Worm (Caenorhabditis elegans) whole organism, L3 larva: ENCODE measurements around the gene R13A1.3.

Source experiments
- R02D3.7 ChIP-seq: fragments of 150-350 bp; optimal IDR thresholded peaks from 2 replicates; lab custom pipeline; 2014; ENCODE audit warnings: missing biosample characterization, missing genetic modification characterization
- aly-2 ChIP-seq: fragments of 150-350 bp; optimal IDR thresholded peaks from 2 replicates; lab custom pipeline; 2014; ENCODE audit warnings: missing biosample characterization, missing genetic modification characterization
- ama-1 ChIP-seq: fragments of 150-350 bp; optimal IDR thresholded peaks from 2 replicates; lab custom pipeline; 2018
- ceh-16 ChIP-seq: sonication (generic microtip); optimal IDR thresholded peaks from 2 replicates; lab custom pipeline; 2017; ENCODE audit warnings: missing biosample characterization, missing genetic modification characterization
- ceh-82 ChIP-seq: fragments of 150-350 bp; optimal IDR thresholded peaks from 2 replicates; lab custom pipeline; 2014; ENCODE audit warnings: missing biosample characterization, missing genetic modification characterization
- ceh-9 ChIP-seq: sonication (generic microtip); optimal IDR thresholded peaks from 2 replicates; lab custom pipeline; 2018; ENCODE audit warnings: missing biosample characterization, missing genetic modification characterization
- daf-12 ChIP-seq: fragments of 150-350 bp; optimal IDR thresholded peaks from 2 replicates; lab custom pipeline; 2014; ENCODE audit warnings: missing biosample characterization, missing genetic modification reagents, missing genetic modification characterization
- elt-1 ChIP-seq: fragments of 150-350 bp; optimal IDR thresholded peaks from 2 replicates; lab custom pipeline; 2014; ENCODE audit warnings: missing biosample characterization, missing genetic modification characterization
- elt-2 ChIP-seq: sonication (generic microtip); optimal IDR thresholded peaks from 2 replicates; lab custom pipeline; 2016; ENCODE audit warnings: missing genetic modification reagents, mild to moderate bottlenecking, missing genetic modification characterization, missing compliant biosample characterization
- eor-1 ChIP-seq, 2 experiments: fragments of 150-350 bp; optimal IDR thresholded peaks; 2 replicates each; lab custom pipeline; 2014 to 2018; ENCODE audit warnings: missing biosample characterization in 2 of 2, missing genetic modification characterization in 2 of 2
- fkh-10 ChIP-seq: sonication (generic microtip); optimal IDR thresholded peaks from 2 replicates; lab custom pipeline; 2017; ENCODE audit warnings: missing biosample characterization, missing genetic modification reagents, missing genetic modification characterization
- fkh-2 ChIP-seq: fragments of 150-350 bp; optimal IDR thresholded peaks from 2 replicates; lab custom pipeline; 2014; ENCODE audit warnings: missing biosample characterization, missing genetic modification reagents, missing genetic modification characterization
- jun-1 ChIP-seq: fragments of 150-350 bp; optimal IDR thresholded peaks from 2 replicates; lab custom pipeline; 2014; ENCODE audit warnings: missing biosample characterization, missing genetic modification reagents, missing genetic modification characterization
- lin-15B ChIP-seq: fragments of 150-350 bp; optimal IDR thresholded peaks from 2 replicates; lab custom pipeline; 2014; ENCODE audit warnings: missing biosample characterization, missing genetic modification characterization
- lin-39 ChIP-seq: fragments of 150-350 bp; optimal IDR thresholded peaks from 2 replicates; lab custom pipeline; 2018; ENCODE audit warnings: missing biosample characterization, missing genetic modification reagents, missing genetic modification characterization
- lsy-12 ChIP-seq: sonication (generic microtip); optimal IDR thresholded peaks from 2 replicates; lab custom pipeline; 2016; ENCODE audit warnings: mild to moderate bottlenecking, missing genetic modification characterization, missing compliant biosample characterization
- mdl-1 ChIP-seq: fragments of 150-350 bp; optimal IDR thresholded peaks from 2 replicates; lab custom pipeline; 2014; ENCODE audit warnings: missing biosample characterization, missing genetic modification characterization
- nfya-1 ChIP-seq: sonication (generic microtip); optimal IDR thresholded peaks from 2 replicates; lab custom pipeline; 2017; ENCODE audit warnings: missing genetic modification characterization, mild to moderate bottlenecking, missing compliant biosample characterization, antibody characterized with exemption, moderate library complexity; ENCODE audit not compliant: insufficient read depth
- nhr-11 ChIP-seq: fragments of 150-350 bp; optimal IDR thresholded peaks from 2 replicates; lab custom pipeline; 2014; ENCODE audit warnings: missing biosample characterization, missing genetic modification characterization
- nhr-12 ChIP-seq: fragments of 150-350 bp; optimal IDR thresholded peaks from 2 replicates; lab custom pipeline; 2014; ENCODE audit warnings: missing biosample characterization, missing genetic modification characterization
- nhr-23 ChIP-seq: fragments of 150-350 bp; optimal IDR thresholded peaks from 2 replicates; lab custom pipeline; 2014; ENCODE audit warnings: missing biosample characterization, missing genetic modification reagents, missing genetic modification characterization
- nhr-25 ChIP-seq: sonication (generic microtip); optimal IDR thresholded peaks from 2 replicates; lab custom pipeline; 2017; ENCODE audit warnings: missing biosample characterization, missing genetic modification characterization
- nhr-28 ChIP-seq: fragments of 150-350 bp; optimal IDR thresholded peaks from 2 replicates; lab custom pipeline; 2014; ENCODE audit warnings: missing biosample characterization, missing genetic modification characterization
- nhr-43 ChIP-seq: sonication (generic microtip); optimal IDR thresholded peaks from 2 replicates; lab custom pipeline; 2016; ENCODE audit warnings: mild to moderate bottlenecking, missing genetic modification characterization, missing compliant biosample characterization; ENCODE audit not compliant: poor library complexity, severe bottlenecking
- nhr-67 ChIP-seq: fragments of 150-350 bp; optimal IDR thresholded peaks from 2 replicates; lab custom pipeline; 2014; ENCODE audit warnings: missing biosample characterization, missing genetic modification characterization
- nhr-76 ChIP-seq: fragments of 150-350 bp; sonication (generic microtip); optimal IDR thresholded peaks from 5 replicates; lab custom pipeline; 2014; ENCODE audit warnings: missing biosample characterization, missing genetic modification characterization
- pha-4 ChIP-seq: fragments of 150-350 bp; optimal IDR thresholded peaks from 2 replicates; lab custom pipeline; 2014; ENCODE audit warnings: missing biosample characterization, missing genetic modification reagents, missing genetic modification characterization
- pqm-1 ChIP-seq: fragments of 150-350 bp; optimal IDR thresholded peaks from 2 replicates; lab custom pipeline; 2017; ENCODE audit warnings: missing biosample characterization, missing genetic modification characterization, inconsistent platforms
- sea-2 ChIP-seq: fragments of 150-350 bp; sonication (generic microtip); optimal IDR thresholded peaks from 4 replicates; lab custom pipeline; 2014; ENCODE audit warnings: missing biosample characterization, missing genetic modification reagents, missing genetic modification characterization
- snpc-4 ChIP-seq: fragments of 150-350 bp; optimal IDR thresholded peaks from 2 replicates; lab custom pipeline; 2014; ENCODE audit warnings: missing biosample characterization, missing genetic modification characterization
- tbx-2 ChIP-seq: sonication (generic microtip); optimal IDR thresholded peaks from 2 replicates; lab custom pipeline; 2016; ENCODE audit warnings: mild to moderate bottlenecking, missing genetic modification characterization, missing compliant biosample characterization
- unc-62 ChIP-seq: fragments of 150-350 bp; sonication (generic microtip); optimal IDR thresholded peaks from 4 replicates; lab custom pipeline; 2014; ENCODE audit warnings: missing biosample characterization, missing genetic modification reagents, missing genetic modification characterization
- ztf-11 ChIP-seq: fragments of 150-350 bp; optimal IDR thresholded peaks from 2 replicates; lab custom pipeline; 2014; ENCODE audit warnings: missing biosample characterization, missing genetic modification characterization
- ztf-4 ChIP-seq: fragments of 150-350 bp; optimal IDR thresholded peaks from 2 replicates; lab custom pipeline; 2014; ENCODE audit warnings: missing biosample characterization, missing genetic modification characterization

R13A1.3 gene

DNA sequence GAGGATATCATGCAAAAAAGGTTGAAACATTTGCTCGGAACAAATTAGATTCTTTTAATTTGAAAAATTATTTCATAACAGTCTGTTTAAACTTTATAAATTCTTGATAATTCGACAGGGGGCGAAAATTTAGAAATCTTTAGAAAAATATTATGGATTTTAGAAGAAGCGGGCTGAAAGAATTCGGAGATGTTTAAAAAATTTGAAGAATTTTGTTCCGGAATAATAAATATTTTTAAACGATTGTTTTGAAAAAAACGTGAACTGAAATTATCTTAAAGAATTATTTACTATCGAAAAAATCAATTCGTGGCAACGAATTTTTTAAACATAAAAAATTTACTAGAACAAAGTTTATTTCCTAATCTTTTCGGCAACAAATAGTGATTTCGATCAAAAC is at the start of gene R13A1.3:
TSS of gene R13A1.3 (plus strand) at position 301 of the 400 bp plus-strand sequence.
- TF ChIP-seq ztf-11 (tag; lab: Kevin White, UChicago) = no peak
- no peak for TF ChIP-seq ceh-9 (tag; lab: Kevin White, UChicago)
- TF ChIP-seq pqm-1 (tag; lab: Kevin White, UChicago) = no peak
- TF ChIP-seq nhr-23 = no peak
- TF ChIP-seq lsy-12 (tag; lab: Kevin White, UChicago) = no peak
- TF ChIP-seq unc-62 (GFP tag; lab: Kevin White, UChicago) = no peak
- TF ChIP-seq nhr-76 (tag; lab: Kevin White, UChicago) = no peak
- no peak for TF ChIP-seq fkh-10

DNA sequence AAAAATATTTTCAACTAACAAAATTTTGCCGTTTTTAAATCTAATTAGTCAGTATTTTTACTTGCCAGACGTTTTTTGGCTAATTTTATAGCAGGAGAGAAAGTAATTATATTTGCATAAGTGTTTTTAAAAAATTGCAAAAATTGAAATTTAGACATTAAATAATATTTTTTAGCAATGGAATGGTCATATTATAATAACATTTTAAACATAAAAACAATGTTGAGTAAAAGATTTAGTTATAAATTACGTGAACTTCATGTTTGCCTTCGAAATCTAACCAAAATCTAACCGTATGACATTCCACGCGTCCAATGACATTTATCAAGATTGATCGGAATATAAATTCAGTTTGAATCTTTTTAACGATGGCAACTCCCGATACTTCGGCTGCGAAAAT is 49.4 kb upstream of the R13A1.3 start, which contains the start of gene C34D4.2:
TSS of gene C34D4.2 (plus strand) at position 301 of the 400 bp plus-strand sequence.
- TF ChIP-seq ama-1 = no peak
- no peak for TF ChIP-seq sea-2
- TF ChIP-seq pha-4 (tag; lab: Kevin White, UChicago) = no peak
- TF ChIP-seq R02D3.7 = no peak
- TF ChIP-seq jun-1 (tag; lab: Kevin White, UChicago) = no peak
- no peak for TF ChIP-seq mdl-1 (tag; lab: Kevin White, UChicago)
- TF ChIP-seq nhr-67 (tag; lab: Kevin White, UChicago) = no peak
- TF ChIP-seq ceh-9 (tag; lab: Kevin White, UChicago) = no peak
- no peak for TF ChIP-seq pqm-1 (tag; lab: Kevin White, UChicago)
- TF ChIP-seq ceh-16 (tag; lab: Kevin White, UChicago) = no peak
- TF ChIP-seq tbx-2 = no peak
- no peak for TF ChIP-seq ceh-82 (tag; lab: Kevin White, UChicago)

DNA sequence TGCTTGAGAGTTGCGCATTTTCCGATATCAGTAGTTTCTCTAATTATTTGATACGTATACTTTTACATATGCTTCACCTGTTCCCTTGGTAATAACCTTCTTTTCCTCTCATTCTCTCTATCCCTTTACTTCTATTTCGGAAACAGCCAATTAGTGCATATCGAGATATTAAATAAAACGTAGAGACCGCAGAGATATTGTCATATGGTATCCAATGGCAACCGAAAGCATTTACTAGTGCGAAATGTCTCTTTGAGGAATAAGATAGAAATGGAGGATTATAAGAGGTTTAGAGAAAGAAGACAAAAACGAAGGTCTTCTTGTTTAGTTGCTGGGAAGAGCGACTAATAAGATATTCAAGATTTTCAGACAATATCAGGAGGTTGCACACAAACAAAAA is 47.4 kb upstream of the R13A1.3 start, which contains the start of gene maph-9:
TSS of gene maph-9 (plus strand) at position 273 of the 400 bp plus-strand sequence.
- TF ChIP-seq jun-1 (tag; lab: Kevin White, UChicago) (no peak), sea-2 (no peak), fkh-10 (no peak), nhr-25 (tag; lab: Kevin White, UChicago) (no peak), fkh-2 (tag; lab: Kevin White, UChicago) (no peak), nhr-12 (tag; lab: Kevin White, UChicago) (no peak), nhr-43 (tag; lab: Kevin White, UChicago) (no peak), elt-1 (tag; lab: Kevin White, UChicago) (no peak), lsy-12 (tag; lab: Kevin White, UChicago) (no peak), ceh-16 (tag; lab: Kevin White, UChicago) (no peak), elt-2 (tag; lab: Kevin White, UChicago) (no peak), nfya-1 (tag; lab: Kevin White, UChicago) (no peak), unc-62 (GFP tag; lab: Kevin White, UChicago) (no peak), tbx-2 (no peak), lin-15B (tag; lab: Kevin White, UChicago) (no peak), ztf-11 (tag; lab: Kevin White, UChicago) (no peak)

- no peak for TF ChIP-seq R02D3.7
- no peak for TF ChIP-seq nhr-11 (tag; lab: Kevin White, UChicago)
- TF ChIP-seq mdl-1 (tag; lab: Kevin White, UChicago) = no peak
- TF ChIP-seq ztf-4 = no peak
- no peak for TF ChIP-seq eor-1 (tag; optimal IDR thresholded peaks at IDR 0.05; lab: Kevin White, UChicago)
- TF ChIP-seq ceh-16 (tag; lab: Kevin White, UChicago) = no peak
- no peak for TF ChIP-seq aly-2 (tag; lab: Kevin White, UChicago)
- TF ChIP-seq snpc-4 = no peak
- TF ChIP-seq nhr-12 (tag; lab: Kevin White, UChicago) = no peak
- TF ChIP-seq fkh-2 (tag; lab: Kevin White, UChicago) = no peak
- no peak for TF ChIP-seq daf-12 (tag; lab: Kevin White, UChicago)
- TF ChIP-seq nhr-28 = no peak
Observed at ce11 chrIV:7158161-7158560, 45.6 kb upstream of the R13A1.3 start.

- TF ChIP-seq ceh-16 (tag; lab: Kevin White, UChicago) (no peak), lin-39 (no peak), unc-62 (GFP tag; lab: Kevin White, UChicago) (no peak)
Observed at ce11 chrIV:7159586-7159985, 44.2 kb upstream of the R13A1.3 start.
